Worm (Caenorhabditis elegans) whole organism, L1 larva: ENCODE measurements around the gene Y57G11C.33.

Experiments
- aly-2 ChIP-seq: fragments of 150-350 bp; optimal IDR thresholded peaks from 2 replicates; lab custom pipeline; 2014; ENCODE audit warnings: missing biosample characterization, missing genetic modification characterization
- dpl-1 ChIP-seq, 3 experiments: fragments of 150-350 bp in 2 of 3; sonication (generic microtip) in 1 of 3; optimal IDR thresholded peaks; 2 replicates each; lab custom pipeline; 2014 to 2017; ENCODE audit warnings: missing biosample characterization in 3 of 3, missing genetic modification characterization in 3 of 3, missing genetic modification reagents in 3 of 3
- egl-27 ChIP-seq, 2 experiments: fragments of 150-350 bp in 1 of 2; sonication (generic microtip); optimal IDR thresholded peaks; 3 replicates each; lab custom pipeline; 2017 to 2018; ENCODE audit warnings: missing biosample characterization in 2 of 2, missing genetic modification characterization in 2 of 2, missing genetic modification reagents in 2 of 2
- hpl-2 ChIP-seq: fragments of 150-350 bp; optimal IDR thresholded peaks from 2 replicates; lab custom pipeline; 2014; ENCODE audit warnings: missing biosample characterization, missing genetic modification reagents, missing genetic modification characterization
- lin-15B ChIP-seq: fragments of 150-350 bp; sonication (generic microtip); optimal IDR thresholded peaks from 3 replicates; lab custom pipeline; 2014; ENCODE audit warnings: missing biosample characterization, missing genetic modification characterization
- sptf-1 ChIP-seq: fragments of 150-350 bp; optimal IDR thresholded peaks from 2 replicates; lab custom pipeline; 2014; ENCODE audit warnings: missing biosample characterization, missing genetic modification characterization
- tlp-1 ChIP-seq: fragments of 150-350 bp; optimal IDR thresholded peaks from 2 replicates; lab custom pipeline; 2014; ENCODE audit warnings: missing biosample characterization, missing genetic modification characterization

DNA sequence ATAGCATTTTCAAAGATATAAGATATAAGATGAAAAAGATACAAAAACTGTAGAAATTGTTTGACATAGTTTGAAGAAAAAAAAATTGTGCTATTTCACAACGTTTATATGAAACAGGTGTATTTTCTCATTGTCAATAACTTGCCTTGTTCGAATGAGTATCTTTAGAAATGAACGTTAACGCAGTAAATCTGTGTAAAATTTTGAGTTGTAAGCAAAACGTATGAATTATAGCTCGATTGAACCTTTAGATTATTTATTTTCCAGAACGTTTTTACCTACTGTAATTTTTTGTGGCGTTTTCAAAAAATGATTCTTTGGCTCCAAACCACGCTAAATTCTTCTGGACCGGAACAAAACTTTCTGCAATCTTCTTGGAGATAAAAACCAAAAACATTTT is 25.2 kb upstream of the Y57G11C.33 start:
- TF ChIP-seq dpl-1 (GFP tag; optimal IDR thresholded peaks at IDR 0.05; lab: Kevin White, UChicago) (no peak), lin-15B (no peak), tlp-1 (tag; lab: Kevin White, UChicago) (no peak), hpl-2 (GFP tag; lab: Kevin White, UChicago) (no peak), egl-27 (tag; optimal IDR thresholded peaks at IDR 0.05; lab: Kevin White, UChicago) (no peak), sptf-1 (no peak), aly-2 (no peak)
